Fruit fly (Drosophila melanogaster) whole organism, embryonic: ENCODE data around the gene Gr28a.

ENCODE experiments used
- Abd-B ChIP-seq: fragments of 200-800 bp; sonication (Bioruptor generic); optimal IDR thresholded peaks from 2 replicates; lab custom pipeline; 2018; ENCODE audit warnings: missing biosample characterization, mild to moderate bottlenecking, missing genetic modification characterization, moderate library complexity
- CG11247 ChIP-seq: fragments of 200-800 bp; sonication (Bioruptor generic); IDR thresholded peaks from 2 replicates; pipeline ENCODE4 v1.3.6; 2022; ENCODE audit warnings: missing biosample characterization, missing genetic modification characterization
- CG11696 ChIP-seq: fragments of 200-800 bp; sonication (Bioruptor generic); IDR thresholded peaks from 2 replicates; pipeline ENCODE4 v1.3.6; 2022; ENCODE audit warnings: missing biosample characterization, missing genetic modification characterization
- CG2129 ChIP-seq: fragments of 200-800 bp; sonication (Bioruptor generic); IDR thresholded peaks from 2 replicates; pipeline ENCODE4 v1.3.6; 2022; ENCODE audit warnings: missing biosample characterization, missing genetic modification characterization; ENCODE audit not compliant: partially characterized antibody
- CG2712 ChIP-seq: fragments of 200-800 bp; optimal IDR thresholded peaks from 3 replicates; lab custom pipeline; 2019; ENCODE audit warnings: missing biosample characterization, mild to moderate bottlenecking, missing genetic modification characterization, moderate library complexity
- CG31441 ChIP-seq: fragments of 200-800 bp; sonication (Bioruptor generic); IDR thresholded peaks from 2 replicates; pipeline ENCODE4 v1.3.6; 2022; ENCODE audit warnings: missing biosample characterization, missing genetic modification characterization
- CG32767 ChIP-seq: fragments of 200-800 bp; sonication (Bioruptor generic); IDR thresholded peaks from 2 replicates; pipeline ENCODE4 v1.3.6; 2022; ENCODE audit warnings: missing biosample characterization, missing genetic modification characterization
- CG3995 ChIP-seq: fragments of 200-800 bp; sonication (Bioruptor generic); optimal IDR thresholded peaks from 3 replicates; lab custom pipeline; 2016; ENCODE audit warnings: missing biosample characterization, missing genetic modification characterization
- CG42726 ChIP-seq: fragments of 200-800 bp; sonication (Bioruptor generic); IDR thresholded peaks from 2 replicates; pipeline ENCODE4 v1.3.6; 2022; ENCODE audit warnings: missing biosample characterization, missing genetic modification characterization; ENCODE audit not compliant: partially characterized antibody
- CG4707 ChIP-seq: fragments of 200-800 bp; sonication (Bioruptor generic); optimal IDR thresholded peaks from 2 replicates; lab custom pipeline; 2018; ENCODE audit warnings: missing biosample characterization, mild to moderate bottlenecking, missing genetic modification characterization, moderate library complexity
- CG5180 ChIP-seq: fragments of 200-800 bp; sonication (Bioruptor generic); optimal IDR thresholded peaks from 3 replicates; lab custom pipeline; 2017; ENCODE audit warnings: missing biosample characterization, missing genetic modification characterization, mild to moderate bottlenecking, moderate library complexity, missing genetic modification reagents
- CG5245 ChIP-seq: fragments of 200-800 bp; sonication (Bioruptor generic); optimal IDR thresholded peaks from 3 replicates; lab custom pipeline; 2016; ENCODE audit warnings: missing biosample characterization, missing genetic modification characterization
- CG5953 ChIP-seq: fragments of 200-800 bp; sonication (Bioruptor generic); IDR thresholded peaks from 2 replicates; pipeline ENCODE4 v1.3.6; 2022; ENCODE audit warnings: missing biosample characterization, missing genetic modification characterization
- CG6654 ChIP-seq: fragments of 200-800 bp; sonication (Bioruptor generic); optimal IDR thresholded peaks from 2 replicates; lab custom pipeline; 2017; ENCODE audit warnings: missing biosample characterization, mild to moderate bottlenecking, missing genetic modification characterization
- CG7786 ChIP-seq: fragments of 200-800 bp; sonication (Bioruptor generic); optimal IDR thresholded peaks from 2 replicates; lab custom pipeline; 2016; ENCODE audit warnings: missing biosample characterization, missing genetic modification characterization
- CG7928 ChIP-seq: fragments of 200-800 bp; sonication (Bioruptor generic); optimal IDR thresholded peaks from 2 replicates; lab custom pipeline; 2017; ENCODE audit warnings: missing biosample characterization, mild to moderate bottlenecking, missing genetic modification characterization
- CG8388 ChIP-seq: fragments of 200-800 bp; sonication (Bioruptor generic); optimal IDR thresholded peaks from 2 replicates; lab custom pipeline; 2019; ENCODE audit warnings: missing biosample characterization, mild to moderate bottlenecking, missing genetic modification characterization, moderate library complexity
- CG9797 ChIP-seq: fragments of 200-800 bp; sonication (Bioruptor generic); optimal IDR thresholded peaks from 3 replicates; lab custom pipeline; 2018; ENCODE audit warnings: missing biosample characterization, mild to moderate bottlenecking, missing genetic modification characterization
- D19B ChIP-seq: fragments of 200-800 bp; sonication (Bioruptor generic); optimal IDR thresholded peaks from 2 replicates; lab custom pipeline; 2017; ENCODE audit warnings: missing biosample characterization, mild to moderate bottlenecking, missing genetic modification characterization
- E2f2 ChIP-seq: fragments of 200-800 bp; sonication (Bioruptor generic); IDR thresholded peaks from 2 replicates; pipeline ENCODE4 v1.3.6; 2022; ENCODE audit warnings: missing biosample characterization, missing genetic modification characterization
- H15 ChIP-seq: fragments of 200-800 bp; sonication (Bioruptor generic); IDR thresholded peaks from 3 replicates; pipeline ENCODE4 v1.3.6; 2022; ENCODE audit warnings: missing biosample characterization, missing genetic modification characterization
- Hr51 ChIP-seq, 2 experiments: fragments of 200-800 bp; sonication (Bioruptor generic); optimal IDR thresholded peaks; 2 replicates in 1 of 2; 3 replicates in 1 of 2; lab custom pipeline; 2016 to 2018; ENCODE audit warnings: missing biosample characterization in 2 of 2, missing genetic modification characterization in 2 of 2, mild to moderate bottlenecking in 1 of 2, moderate library complexity in 1 of 2
- Med ChIP-seq: fragments of 200-800 bp; sonication (Bioruptor generic); peaks from one replicate; lab custom pipeline; 2016; ENCODE audit warnings: missing biosample characterization, missing genetic modification characterization, mild to moderate bottlenecking, inconsistent platforms, moderate library complexity
- Oli ChIP-seq: fragments of 200-800 bp; sonication (Bioruptor generic); optimal IDR thresholded peaks from 2 replicates; lab custom pipeline; 2018; ENCODE audit warnings: missing biosample characterization, mild to moderate bottlenecking, missing genetic modification characterization, moderate library complexity
- Optix ChIP-seq: fragments of 200-800 bp; sonication (Bioruptor generic); IDR thresholded peaks from 3 replicates; pipeline ENCODE4 v1.3.6; 2022; ENCODE audit warnings: missing biosample characterization, missing genetic modification characterization
- Rx ChIP-seq: fragments of 200-800 bp; sonication (Bioruptor generic); IDR thresholded peaks from 2 replicates; pipeline ENCODE4 v1.3.6; 2022; ENCODE audit warnings: missing biosample characterization, missing genetic modification characterization
- Tbp ChIP-seq: fragments of >200 bp; optimal IDR thresholded peaks from 2 replicates; lab custom pipeline; 2018; ENCODE audit warnings: missing biosample characterization, missing genetic modification characterization
- ato ChIP-seq: fragments of 200-800 bp; sonication (Bioruptor generic); IDR thresholded peaks from 2 replicates; pipeline ENCODE4 v1.3.6; 2022; ENCODE audit warnings: missing biosample characterization, missing genetic modification characterization; ENCODE audit not compliant: partially characterized antibody
- crc ChIP-seq: fragments of 200-800 bp; sonication (Bioruptor generic); optimal IDR thresholded peaks from 2 replicates; lab custom pipeline; 2016; ENCODE audit warnings: missing biosample characterization, missing genetic modification characterization
- cwo ChIP-seq: fragments of 200-800 bp; sonication (Bioruptor generic); optimal IDR thresholded peaks from 3 replicates; lab custom pipeline; 2017; ENCODE audit warnings: missing biosample characterization, missing genetic modification characterization, mild to moderate bottlenecking, moderate library complexity, missing genetic modification reagents
- dati ChIP-seq: fragments of 200-800 bp; sonication (Bioruptor generic); IDR thresholded peaks from 2 replicates; pipeline ENCODE4 v1.3.6; 2022; ENCODE audit warnings: missing biosample characterization, missing genetic modification characterization
- dmrt99B ChIP-seq: fragments of 200-800 bp; sonication (Bioruptor generic); optimal IDR thresholded peaks from 2 replicates; lab custom pipeline; 2018; ENCODE audit warnings: missing biosample characterization, mild to moderate bottlenecking, missing genetic modification characterization, moderate library complexity
- eve ChIP-seq, 2 experiments: fragments of >200 bp; optimal IDR thresholded peaks; 2 replicates each; lab custom pipeline; 2017; ENCODE audit warnings: missing biosample characterization in 2 of 2, missing genetic modification characterization in 2 of 2
- gem ChIP-seq: fragments of 200-800 bp; sonication (Bioruptor generic); optimal IDR thresholded peaks from 2 replicates; lab custom pipeline; 2019; ENCODE audit warnings: missing biosample characterization, mild to moderate bottlenecking, missing genetic modification characterization, moderate library complexity
- gsb-n ChIP-seq: fragments of 200-800 bp; sonication (Bioruptor generic); optimal IDR thresholded peaks from 3 replicates; lab custom pipeline; 2018; ENCODE audit warnings: missing biosample characterization, mild to moderate bottlenecking, missing genetic modification characterization
- kay ChIP-seq: fragments of 200-800 bp; sonication (Bioruptor generic); optimal IDR thresholded peaks from 2 replicates; lab custom pipeline; 2016; ENCODE audit warnings: missing biosample characterization, missing genetic modification characterization
- ken ChIP-seq: fragments of 200-800 bp; sonication (Bioruptor generic); IDR thresholded peaks from 3 replicates; pipeline ENCODE4 v1.3.6; 2022; ENCODE audit warnings: missing biosample characterization, missing genetic modification characterization
- lilli ChIP-seq: fragments of 200-800 bp; sonication (Bioruptor generic); optimal IDR thresholded peaks from 3 replicates; lab custom pipeline; 2016; ENCODE audit warnings: missing biosample characterization, missing genetic modification characterization
- nerfin-1 ChIP-seq: fragments of 200-800 bp; sonication (Bioruptor generic); optimal IDR thresholded peaks from 3 replicates; lab custom pipeline; 2019; ENCODE audit warnings: missing biosample characterization, mild to moderate bottlenecking, missing genetic modification characterization, moderate library complexity
- odd ChIP-seq: fragments of 200-800 bp; sonication (Bioruptor generic); optimal IDR thresholded peaks from 2 replicates; lab custom pipeline; 2017; ENCODE audit warnings: missing biosample characterization, mild to moderate bottlenecking, missing genetic modification characterization
- pan ChIP-seq, 4 experiments: fragments of >200 bp in 3 of 4; fragments of 200-800 bp in 1 of 4; sonication (Bioruptor generic) in 1 of 4; optimal IDR thresholded peaks in 3 of 4; IDR thresholded peaks in 1 of 4; 2 replicates each; pipeline versions ENCODE4 v1.3.6 to Lab custom; 2017 to 2022; ENCODE audit warnings: missing biosample characterization in 2 of 4, missing genetic modification characterization in 2 of 4, mixed read lengths in 1 of 4
- phol ChIP-seq: fragments of 200-800 bp; sonication (Bioruptor generic); optimal IDR thresholded peaks from 3 replicates; lab custom pipeline; 2018; ENCODE audit warnings: missing biosample characterization, mild to moderate bottlenecking, missing genetic modification characterization, moderate library complexity
- pum ChIP-seq: fragments of 200-800 bp; sonication (Bioruptor generic); optimal IDR thresholded peaks from 2 replicates; lab custom pipeline; 2016; ENCODE audit warnings: missing biosample characterization, missing genetic modification characterization
- sens ChIP-seq: fragments of 200-800 bp; sonication (Bioruptor generic); peaks from one replicate; lab custom pipeline; 2016; ENCODE audit warnings: missing biosample characterization, missing genetic modification characterization
- slbo ChIP-seq: fragments of 200-800 bp; sonication (Bioruptor generic); IDR thresholded peaks from 2 replicates; pipeline ENCODE4 v1.3.6; 2022; ENCODE audit warnings: missing biosample characterization, missing genetic modification characterization
- ssp ChIP-seq: fragments of 200-800 bp; sonication (Bioruptor generic); IDR thresholded peaks from 2 replicates; pipeline ENCODE4 v1.3.6; 2022; ENCODE audit warnings: missing biosample characterization, missing genetic modification characterization
- trem ChIP-seq: fragments of 200-800 bp; optimal IDR thresholded peaks from 3 replicates; lab custom pipeline; 2019; ENCODE audit warnings: missing biosample characterization, mild to moderate bottlenecking, missing genetic modification characterization, moderate library complexity
- unpg ChIP-seq: fragments of 200-800 bp; sonication (Bioruptor generic); optimal IDR thresholded peaks from 3 replicates; lab custom pipeline; 2018; ENCODE audit warnings: missing biosample characterization, mild to moderate bottlenecking, missing genetic modification characterization, moderate library complexity

Gene Gr28a

dm6 chr2L:7492508-7492907, 38.5 kb upstream of the Gr28a start (continued):
- TF ChIP-seq D19B (GFP tag; lab: Kevin White, UChicago) (peak; percentile 86), crc (no peak), CG5180 (no peak), kay (GFP tag; lab: Kevin White, UChicago) (no peak), dmrt99B (tag; lab: Kevin White, UChicago) (peak; percentile 51), Optix (no peak), slbo (GFP tag; lab: Robert Waterston, UW) (peak; percentile 39; the same call in 1 of the 2 replicates), CG2712 (tag; lab: Kevin White, UChicago) (peak; percentile 24), gsb-n (no peak), CG5245 (GFP tag; lab: Kevin White, UChicago) (no peak), Oli (tag; lab: Kevin White, UChicago) (peak; percentile 36), CG5953 (no peak), lilli (GFP tag; lab: Kevin White, UChicago) (no peak)
- TF ChIP-seq, all 482 proteins: peak for 26

dm6 chr2L:7491902-7492301, 37.9 kb upstream of the Gr28a start:
- no peak for TF ChIP-seq ato (GFP tag; lab: Robert Waterston, UW)
- TF ChIP-seq CG3995 (GFP tag; lab: Kevin White, UChicago), result no peak
- no peak for TF ChIP-seq Tbp
- peak; percentile 7 for TF ChIP-seq nerfin-1 (tag; lab: Kevin White, UChicago)
- no peak for TF ChIP-seq sens
- peak; percentile 55 for TF ChIP-seq unpg (GFP tag; lab: Kevin White, UChicago)
- 0 out of 2 replicates have a peak, but pooled peaks have one; percentile 18 for TF ChIP-seq dati
- TF ChIP-seq phol (tag; lab: Kevin White, UChicago), result peak; percentile 71
- no peak for TF ChIP-seq CG7928 (GFP tag; lab: Kevin White, UChicago)
- TF ChIP-seq CG11247 (GFP tag; lab: Robert Waterston, UW), result peak; percentile 37; the same call in 1 of the 2 replicates
- no peak for TF ChIP-seq eve (GFP tag; optimal IDR thresholded peaks at IDR 0.05; lab: Kevin White, UChicago)
- TF ChIP-seq CG11696, result no peak
- TF ChIP-seq CG42726 (GFP tag; lab: Robert Waterston, UW), result no peak
- peak; percentile 51; the same call in 1 of the 2 replicates for TF ChIP-seq CG32767
- TF ChIP-seq CG7786 (GFP tag; lab: Kevin White, UChicago), result no peak
- TF ChIP-seq pan (optimal IDR thresholded peaks at IDR 0.05; lab: Kevin White, UChicago), result no peak
- TF ChIP-seq pan (GFP tag; optimal IDR thresholded peaks at IDR 0.05 in 1 of 2, IDR thresholded peaks at IDR 0.05 in 1 of 2), result peak in 1 of 2 experiments; percentile 66
- TF ChIP-seq CG6654 (GFP tag; lab: Kevin White, UChicago), result no peak
- TF ChIP-seq pum (GFP tag; lab: Kevin White, UChicago), result no peak
- TF ChIP-seq Rx, result peak; percentile 40; the same call in 1 of the 2 replicates
- no peak for TF ChIP-seq kay (GFP tag; lab: Kevin White, UChicago)
- TF ChIP-seq E2f2 (GFP tag; lab: Robert Waterston, UW), result peak; percentile 47; the same call in 1 of the 2 replicates
- TF ChIP-seq Med (GFP tag; lab: Kevin White, UChicago), result peak; percentile 81
- peak in 1 of 2 experiments; percentile 73 for TF ChIP-seq Hr51 (GFP tag; optimal IDR thresholded peaks at IDR 0.05; lab: Kevin White, UChicago)
- TF ChIP-seq ken (GFP tag; lab: Robert Waterston, UW), result no peak
- TF ChIP-seq H15, result 0 out of 3 replicates have a peak, but pooled peaks have one; percentile 58
- peak; percentile 27 for TF ChIP-seq Abd-B
- TF ChIP-seq CG2712 (tag; lab: Kevin White, UChicago), result peak; percentile 79
- TF ChIP-seq odd (GFP tag; lab: Kevin White, UChicago), result peak; percentile 18
- TF ChIP-seq cwo (GFP tag; lab: Kevin White, UChicago), result peak; percentile 42
- TF ChIP-seq gem (tag; lab: Kevin White, UChicago), result peak; percentile 81
- TF ChIP-seq CG4707 (GFP tag; lab: Kevin White, UChicago), result no peak
- no peak for TF ChIP-seq CG2129 (GFP tag; lab: Robert Waterston, UW)
- TF ChIP-seq trem, result peak; percentile 27
- TF ChIP-seq dmrt99B (tag; lab: Kevin White, UChicago), result peak; percentile 81
- peak; percentile 57 for TF ChIP-seq CG8388 (GFP tag; lab: Kevin White, UChicago)
- peak; percentile 36; the same call in 1 of the 2 replicates for TF ChIP-seq ssp (GFP tag; lab: Robert Waterston, UW)
- TF ChIP-seq CG31441, result peak; percentile 58
- no peak for TF ChIP-seq CG9797 (GFP tag; lab: Kevin White, UChicago)
